Worm (Caenorhabditis elegans) whole organism, young adult: Measurements from ENCODE around the gene dolk-1.

Experiments used
- C06A6.2 ChIP-seq: fragments of 200-800 bp; sonication (Bioruptor generic); conservative IDR thresholded peaks from 2 replicates; pipeline ENCODE4 v1.3.6; 2022; ENCODE audit warnings: missing genetic modification characterization, missing compliant biosample characterization
- C17E4.6 ChIP-seq: fragments of 200-800 bp; sonication (Bioruptor generic); IDR thresholded peaks from 2 replicates; pipeline ENCODE4 v1.3.6; 2022; ENCODE audit warnings: missing genetic modification reagents, missing genetic modification characterization, missing compliant biosample characterization
- D2030.7 ChIP-seq: fragments of 200-800 bp; sonication (Bioruptor generic); IDR thresholded peaks from 2 replicates; pipeline ENCODE4 v1.3.6; 2022; ENCODE audit warnings: missing genetic modification reagents, missing genetic modification characterization, missing compliant biosample characterization
- F22D6.2 ChIP-seq: sonication (generic microtip); optimal IDR thresholded peaks from 2 replicates; lab custom pipeline; 2016; ENCODE audit warnings: mild to moderate bottlenecking, missing genetic modification characterization, missing compliant biosample characterization
- F23B12.7 ChIP-seq: sonication (generic microtip); optimal IDR thresholded peaks from 2 replicates; lab custom pipeline; 2017; ENCODE audit warnings: missing genetic modification characterization, mild to moderate bottlenecking, missing compliant biosample characterization, antibody characterized with exemption, moderate library complexity; ENCODE audit not compliant: insufficient read depth
- K12H6.12 ChIP-seq: fragments of 200-800 bp; sonication (Bioruptor generic); optimal IDR thresholded peaks from 2 replicates; lab custom pipeline; 2018; ENCODE audit warnings: mild to moderate bottlenecking, missing genetic modification characterization, missing compliant biosample characterization
- Y53F4B.3 ChIP-seq: fragments of 200-800 bp; sonication (Bioruptor generic); IDR thresholded peaks from 2 replicates; pipeline ENCODE4 v1.3.6; 2022; ENCODE audit warnings: missing genetic modification reagents, missing genetic modification characterization, missing compliant biosample characterization
- Y67H2A.10 ChIP-seq: fragments of 200-800 bp; sonication (Bioruptor generic); conservative IDR thresholded peaks from 2 replicates; pipeline ENCODE4 v1.3.6; 2022; ENCODE audit warnings: missing genetic modification reagents, missing genetic modification characterization, missing compliant biosample characterization
- Y95B8A.8 ChIP-seq: fragments of 200-800 bp; sonication (Bioruptor generic); IDR thresholded peaks from 2 replicates; pipeline ENCODE4 v1.3.6; 2022; ENCODE audit warnings: missing genetic modification reagents, missing genetic modification characterization, missing compliant biosample characterization
- ama-1 ChIP-seq, 3 experiments: fragments of 150-350 bp in 1 of 3; sonication (generic microtip) in 2 of 3; optimal IDR thresholded peaks; 2 replicates each; lab custom pipeline; 2014 to 2018; ENCODE audit warnings: missing biosample characterization in 2 of 3, missing genetic modification characterization in 2 of 3, missing genetic modification reagents in 2 of 3
- atf-7 ChIP-seq: sonication (generic microtip); optimal IDR thresholded peaks from 2 replicates; lab custom pipeline; 2017; ENCODE audit warnings: mild to moderate bottlenecking, missing genetic modification characterization, missing compliant biosample characterization
- bed-1 ChIP-seq: fragments of 200-800 bp; sonication (Bioruptor generic); IDR thresholded peaks from 2 replicates; pipeline ENCODE4 v1.3.6; 2022; ENCODE audit warnings: missing genetic modification reagents, missing genetic modification characterization, missing compliant biosample characterization
- cebp-1 ChIP-seq, 2 experiments: fragments of 200-800 bp in 1 of 2; sonication (Bioruptor generic) in 1 of 2; sonication (generic microtip) in 1 of 2; IDR thresholded peaks in 1 of 2; optimal IDR thresholded peaks in 1 of 2; 2 replicates each; pipeline versions ENCODE4 v1.3.6 to Lab custom; 2017 to 2022; ENCODE audit warnings: missing compliant biosample characterization in 2 of 2, missing genetic modification characterization in 2 of 2, mild to moderate bottlenecking in 1 of 2, missing genetic modification reagents in 1 of 2, moderate library complexity in 1 of 2
- cebp-2 ChIP-seq: fragments of 200-800 bp; sonication (Bioruptor generic); IDR thresholded peaks from 2 replicates; pipeline ENCODE4 v1.3.6; 2022; ENCODE audit warnings: missing genetic modification characterization, missing compliant biosample characterization
- ceh-100 ChIP-seq: fragments of 200-800 bp; sonication (Bioruptor generic); IDR thresholded peaks from 2 replicates; pipeline ENCODE4 v1.3.6; 2022; ENCODE audit warnings: missing genetic modification reagents, missing genetic modification characterization, missing compliant biosample characterization
- ceh-91 ChIP-seq: fragments of 200-800 bp; sonication (Bioruptor generic); IDR thresholded peaks from 2 replicates; pipeline ENCODE4 v1.3.6; 2022; ENCODE audit warnings: missing genetic modification reagents, missing genetic modification characterization, missing compliant biosample characterization
- dox-1 ChIP-seq: fragments of 200-800 bp; sonication (Bioruptor generic); IDR thresholded peaks from 2 replicates; pipeline ENCODE4 v1.3.6; 2022; ENCODE audit warnings: missing genetic modification reagents, missing genetic modification characterization, missing compliant biosample characterization
- dpff-1 ChIP-seq: sonication (generic microtip); optimal IDR thresholded peaks from 2 replicates; lab custom pipeline; 2017; ENCODE audit warnings: mild to moderate bottlenecking, missing genetic modification characterization, missing compliant biosample characterization
- efl-1 ChIP-seq: fragments of 150-350 bp; optimal IDR thresholded peaks from 2 replicates; lab custom pipeline; 2014; ENCODE audit warnings: missing biosample characterization, missing genetic modification reagents, missing genetic modification characterization
- egrh-3 ChIP-seq: fragments of 200-800 bp; sonication (Bioruptor generic); IDR thresholded peaks from 2 replicates; pipeline ENCODE4 v1.3.6; 2022; ENCODE audit warnings: missing genetic modification reagents, missing genetic modification characterization, missing compliant biosample characterization
- him-1 ChIP-seq: sonication (generic microtip); optimal IDR thresholded peaks from 2 replicates; lab custom pipeline; 2016; ENCODE audit warnings: missing genotype, missing genetic modification reagents, missing genetic modification characterization, missing compliant biosample characterization
- hrde-1 ChIP-seq: sonication (generic microtip); optimal IDR thresholded peaks from 2 replicates; lab custom pipeline; 2016; ENCODE audit warnings: missing genetic modification characterization, mild to moderate bottlenecking, missing compliant biosample characterization, moderate library complexity, missing genotype, missing genetic modification reagents, borderline replicate concordance
- lag-1 ChIP-seq: fragments of 200-800 bp; sonication (Bioruptor generic); IDR thresholded peaks from 2 replicates; pipeline ENCODE4 v1.3.6; 2022; ENCODE audit warnings: missing genetic modification reagents, missing genetic modification characterization, missing compliant biosample characterization
- let-526 ChIP-seq: fragments of 200-800 bp; sonication (Bioruptor generic); IDR thresholded peaks from 2 replicates; pipeline ENCODE4 v1.3.6; 2022; ENCODE audit warnings: missing genetic modification reagents, missing genetic modification characterization, missing compliant biosample characterization
- let-607 ChIP-seq, 2 experiments: fragments of 200-800 bp in 1 of 2; sonication (Bioruptor generic) in 1 of 2; sonication (generic microtip) in 1 of 2; optimal IDR thresholded peaks; 2 replicates each; lab custom pipeline; 2016 to 2018; ENCODE audit warnings: mild to moderate bottlenecking in 2 of 2, missing compliant biosample characterization in 2 of 2, missing genetic modification characterization in 2 of 2, moderate library complexity in 2 of 2, missing genotype in 1 of 2
- lin-35 ChIP-seq, 3 experiments: fragments of 150-350 bp in 2 of 3; sonication (generic microtip) in 1 of 3; optimal IDR thresholded peaks; 2 replicates each; lab custom pipeline; 2014 to 2018; ENCODE audit warnings: missing biosample characterization in 3 of 3, missing genetic modification characterization in 3 of 3, missing genetic modification reagents in 3 of 3
- lsy-27 ChIP-seq: sonication (generic microtip); optimal IDR thresholded peaks from 2 replicates; lab custom pipeline; 2017; ENCODE audit warnings: missing genetic modification characterization, mild to moderate bottlenecking, missing compliant biosample characterization, antibody characterized with exemption, missing genotype, borderline replicate concordance; ENCODE audit not compliant: insufficient read depth
- madf-3 ChIP-seq: fragments of 200-800 bp; sonication (Bioruptor generic); IDR thresholded peaks from 2 replicates; pipeline ENCODE4 v1.3.6; 2022; ENCODE audit warnings: missing genetic modification reagents, missing genetic modification characterization, missing compliant biosample characterization
- nfya-2 ChIP-seq: fragments of 200-800 bp; sonication (Bioruptor generic); IDR thresholded peaks from 2 replicates; pipeline ENCODE4 v1.3.6; 2022; ENCODE audit warnings: missing genetic modification reagents, missing genetic modification characterization, missing compliant biosample characterization
- nfyb-1 ChIP-seq: fragments of 200-800 bp; sonication (Bioruptor generic); IDR thresholded peaks from 2 replicates; pipeline ENCODE4 v1.3.6; 2022; ENCODE audit warnings: missing genetic modification reagents, missing genetic modification characterization, missing compliant biosample characterization
- nhr-120 ChIP-seq: fragments of 200-800 bp; sonication (Bioruptor generic); IDR thresholded peaks from 2 replicates; pipeline ENCODE4 v1.3.6; 2022; ENCODE audit warnings: missing genetic modification characterization, missing compliant biosample characterization
- nhr-27 ChIP-seq: fragments of 200-800 bp; sonication (Bioruptor generic); optimal IDR thresholded peaks from 2 replicates; lab custom pipeline; 2018; ENCODE audit warnings: mild to moderate bottlenecking, missing genetic modification characterization, moderate library complexity, missing compliant biosample characterization
- nhr-90 ChIP-seq: sonication (generic microtip); optimal IDR thresholded peaks from 2 replicates; lab custom pipeline; 2016; ENCODE audit warnings: missing genotype, mild to moderate bottlenecking, missing genetic modification characterization, missing compliant biosample characterization
- rec-8 ChIP-seq, 2 experiments: sonication (generic microtip); optimal IDR thresholded peaks; 2 replicates each; lab custom pipeline; 2016; ENCODE audit warnings: mild to moderate bottlenecking in 2 of 2, missing genetic modification characterization in 2 of 2, missing genetic modification reagents in 2 of 2, missing genotype in 2 of 2, missing biosample characterization in 1 of 2, missing compliant biosample characterization in 1 of 2, moderate library complexity in 1 of 2
- sdz-38 ChIP-seq: sonication (generic microtip); optimal IDR thresholded peaks from 2 replicates; lab custom pipeline; 2016; ENCODE audit warnings: missing genotype, missing genetic modification characterization, missing compliant biosample characterization
- snpc-1.1 ChIP-seq: sonication (generic microtip); optimal IDR thresholded peaks from 2 replicates; lab custom pipeline; 2017; ENCODE audit warnings: missing genetic modification characterization, mild to moderate bottlenecking, missing compliant biosample characterization, antibody characterized with exemption, moderate library complexity, missing genotype, missing genetic modification reagents; ENCODE audit not compliant: insufficient read depth
- snpc-4 ChIP-seq, 5 experiments: fragments of 150-350 bp in 1 of 5; sonication (generic microtip) in 4 of 5; optimal IDR thresholded peaks; 2 replicates each; lab custom pipeline; 2014 to 2018; ENCODE audit warnings: missing genetic modification characterization in 5 of 5, missing biosample characterization in 3 of 5, antibody characterized with exemption in 2 of 5, mild to moderate bottlenecking in 2 of 5, missing compliant biosample characterization in 2 of 5, missing genotype in 2 of 5, moderate library complexity in 2 of 5, missing genetic modification reagents in 1 of 5
- unc-62 ChIP-seq: fragments of 150-350 bp; optimal IDR thresholded peaks from 2 replicates; lab custom pipeline; 2014; ENCODE audit warnings: missing biosample characterization, missing genetic modification reagents, missing genetic modification characterization
- ztf-25 ChIP-seq: fragments of 200-800 bp; sonication (Bioruptor generic); IDR thresholded peaks from 2 replicates; pipeline ENCODE4 v1.3.6; 2022; ENCODE audit warnings: missing genetic modification reagents, missing genetic modification characterization, missing compliant biosample characterization
- ztf-26 ChIP-seq: sonication (generic microtip); optimal IDR thresholded peaks from 2 replicates; lab custom pipeline; 2017; ENCODE audit warnings: missing genetic modification characterization, missing compliant biosample characterization

The dolk-1 gene

ce11 chrIII:11946973-11947372 is 13.5 kb upstream of the dolk-1 start, which contains the start of gene Y56A3A.7:
Y56A3A.7 (minus strand) TSS chrIII:11947019.
- TF ChIP-seq ztf-26 (tag; lab: Kevin White, UChicago) (no peak), bed-1 (GFP tag; lab: Robert Waterston, UW) (no peak), K12H6.12 (tag; lab: Kevin White, UChicago) (no peak), snpc-4 (GFP tag; optimal IDR thresholded peaks at IDR 0.05; lab: Kevin White, UChicago) (no peak), snpc-4 (tag; optimal IDR thresholded peaks at IDR 0.05; lab: Kevin White, UChicago) (no peak), lin-35 (GFP tag; optimal IDR thresholded peaks at IDR 0.05; lab: Kevin White, UChicago) (no peak), let-526 (GFP tag; lab: Robert Waterston, UW) (no peak), ama-1 (optimal IDR thresholded peaks at IDR 0.05; lab: Kevin White, UChicago) (no peak), ama-1 (GFP tag; optimal IDR thresholded peaks at IDR 0.05; lab: Kevin White, UChicago) (no peak), F22D6.2 (tag; lab: Kevin White, UChicago) (no peak), C17E4.6 (no peak), snpc-1.1 (tag; lab: Kevin White, UChicago) (no peak), ztf-25 (GFP tag; lab: Robert Waterston, UW) (no peak), cebp-1 (GFP tag; IDR thresholded peaks at IDR 0.05; lab: Robert Waterston, UW) (no peak), cebp-1 (tag; optimal IDR thresholded peaks at IDR 0.05; lab: Kevin White, UChicago) (no peak), lag-1 (GFP tag; lab: Robert Waterston, UW) (no peak), atf-7 (tag; lab: Kevin White, UChicago) (no peak), C06A6.2 (GFP tag; lab: Robert Waterston, UW) (no peak)

DNA sequence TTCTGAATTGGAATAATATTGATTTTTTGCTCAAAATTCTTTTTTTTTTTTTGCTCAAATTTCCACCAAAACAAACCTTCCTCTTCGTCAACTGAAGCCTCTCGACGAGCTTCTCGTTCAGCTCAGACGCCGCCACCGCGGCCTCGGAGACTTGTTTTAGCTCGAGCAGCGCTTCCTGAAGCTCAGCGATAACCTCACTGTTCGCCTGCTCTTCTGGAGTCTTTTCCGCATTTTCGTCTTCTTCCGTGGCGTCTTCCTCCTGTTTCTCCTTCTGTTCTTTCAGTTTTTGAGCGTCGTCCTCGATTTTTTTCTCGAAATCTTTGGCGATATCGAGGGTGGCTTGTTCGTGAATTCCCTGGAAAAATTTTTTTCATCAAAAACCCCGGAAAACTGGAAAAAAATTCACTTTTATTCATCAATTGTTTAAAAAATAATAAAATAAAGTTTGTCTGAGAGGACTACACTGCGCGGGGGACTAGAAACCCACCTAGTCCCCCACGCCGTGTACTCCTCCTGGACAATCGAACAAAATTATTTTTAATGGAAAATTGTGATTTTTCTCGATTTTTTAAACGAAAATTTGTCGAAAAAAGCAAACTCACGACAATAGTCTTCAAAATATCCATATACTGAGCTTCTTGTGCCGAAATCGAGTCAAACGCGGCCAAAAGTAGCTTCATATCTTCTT is 12.8 kb upstream of the dolk-1 start:
- TF ChIP-seq him-1 (tag; lab: Kevin White, UChicago): peak; percentile 51
- TF ChIP-seq nhr-90 (tag; lab: Kevin White, UChicago): no peak
- no peak for TF ChIP-seq cebp-2 (GFP tag; lab: Robert Waterston, UW)
- peak; percentile 71; the same call in 1 of the 2 replicates for TF ChIP-seq nfyb-1 (GFP tag; lab: Robert Waterston, UW)
- 0 out of 2 replicates have a peak, but pooled peaks have one; percentile 54 for TF ChIP-seq lag-1 (GFP tag; lab: Robert Waterston, UW)
- TF ChIP-seq ceh-91: peak; percentile 46; the same call in 1 of the 2 replicates
- peak; percentile 47 for TF ChIP-seq hrde-1
- no peak for TF ChIP-seq lsy-27 (tag; lab: Kevin White, UChicago)
- TF ChIP-seq dpff-1 (tag; lab: Kevin White, UChicago): no peak
- no peak for TF ChIP-seq unc-62 (GFP tag; lab: Kevin White, UChicago)
- no peak for TF ChIP-seq cebp-1 (GFP tag; IDR thresholded peaks at IDR 0.05; lab: Robert Waterston, UW)
- TF ChIP-seq cebp-1 (tag; optimal IDR thresholded peaks at IDR 0.05; lab: Kevin White, UChicago): peak; percentile 55
- no peak for TF ChIP-seq Y67H2A.10 (GFP tag; lab: Robert Waterston, UW)
- TF ChIP-seq nfya-2 (GFP tag; lab: Robert Waterston, UW): 0 out of 2 replicates have a peak, but pooled peaks have one; percentile 63
- TF ChIP-seq atf-7 (tag; lab: Kevin White, UChicago): peak; percentile 43
- TF ChIP-seq ztf-26 (tag; lab: Kevin White, UChicago): peak; percentile 37
- TF ChIP-seq madf-3: 0 out of 2 replicates have a peak, but pooled peaks have one; percentile 69
- TF ChIP-seq efl-1 (GFP tag; lab: Kevin White, UChicago): peak; percentile 12
- TF ChIP-seq nhr-120 (GFP tag; lab: Robert Waterston, UW): no peak
- TF ChIP-seq F23B12.7: no peak
- no peak for TF ChIP-seq Y53F4B.3
- 0 out of 2 replicates have a peak, but pooled peaks have one; percentile 26 for TF ChIP-seq C06A6.2 (GFP tag; lab: Robert Waterston, UW)
- no peak for TF ChIP-seq sdz-38 (tag; lab: Kevin White, UChicago)
- peak; percentile 62; the same call in 1 of the 2 replicates for TF ChIP-seq D2030.7 (GFP tag; lab: Robert Waterston, UW)
- TF ChIP-seq bed-1 (GFP tag; lab: Robert Waterston, UW): no peak
- peak; percentile 57; the same call in 1 of the 2 replicates for TF ChIP-seq ceh-100 (GFP tag; lab: Robert Waterston, UW)
- peak; percentile 67; the same call in 1 of the 2 replicates for TF ChIP-seq dox-1
- peak in 1 of 2 experiments; percentile 71 for TF ChIP-seq rec-8 (tag; optimal IDR thresholded peaks at IDR 0.05; lab: Kevin White, UChicago)
- peak; percentile 74 for TF ChIP-seq nhr-27
- TF ChIP-seq let-607 (tag; optimal IDR thresholded peaks at IDR 0.05; lab: Kevin White, UChicago): peak in 1 of 2 experiments; percentile 78
- TF ChIP-seq egrh-3 (GFP tag; lab: Robert Waterston, UW): 0 out of 2 replicates have a peak, but pooled peaks have one; percentile 17
- no peak for TF ChIP-seq Y95B8A.8 (GFP tag; lab: Robert Waterston, UW)
